Worm (Caenorhabditis elegans): Measurements from ENCODE around the gene cyp-33C6.

DNA sequence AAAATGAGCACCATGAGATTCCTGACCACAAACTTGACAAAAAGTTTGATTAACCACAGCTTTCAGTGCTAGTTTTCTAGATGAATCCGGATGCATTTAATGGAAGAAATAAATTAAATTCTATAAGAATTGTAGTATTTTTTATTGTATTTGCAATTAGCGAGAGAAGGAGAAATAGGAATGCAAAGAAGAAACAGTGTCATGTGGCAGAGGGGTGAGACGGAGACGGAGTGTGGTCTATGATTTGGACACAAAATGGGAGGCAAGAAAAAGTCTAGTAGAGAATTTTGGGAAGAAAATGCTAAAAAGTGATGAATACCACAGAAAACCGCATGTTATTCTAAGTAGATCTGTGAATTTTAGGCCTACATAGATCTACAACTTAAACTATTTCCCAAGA, 28.8 kb upstream of the cyp-33C6 start, which contains the start of gene nhr-59:
- no peak for TF ChIP-seq snpc-1.3 (tag; optimal IDR thresholded peaks at IDR 0.05; ENCODE audit: insufficient read depth)
- TF ChIP-seq chd-7 (tag; optimal IDR thresholded peaks at IDR 0.05), result no peak
- TF ChIP-seq let-526 (GFP tag; IDR thresholded peaks at IDR 0.05), result no peak
- TF ChIP-seq snpc-4 (GFP tag; optimal IDR thresholded peaks at IDR 0.05), result no peak
- no peak for TF ChIP-seq snpc-4 (tag; optimal IDR thresholded peaks at IDR 0.05)
